Worm (Caenorhabditis elegans) whole organism, dauer: ENCODE measurements around the gene spe-45.

Source experiments
- unc-62 ChIP-seq: sonication (generic microtip); optimal IDR thresholded peaks from 2 replicates; lab custom pipeline; 2017; ENCODE audit warnings: missing biosample characterization, missing genetic modification reagents, missing genetic modification characterization

Gene spe-45

ce11 chrIV:12360742-12361195, 29.1 kb downstream of the spe-45 start, which contains the start of gene sec-24.2:
TSS of gene sec-24.2 (minus strand) at chrIV:12360792.
- no peak for TF ChIP-seq unc-62 (GFP tag; lab: Kevin White, UChicago)

ce11 chrIV:12359979-12360378, 29.9 kb downstream of the spe-45 start:
- no peak for TF ChIP-seq unc-62 (GFP tag; lab: Kevin White, UChicago)

- TF ChIP-seq unc-62 (GFP tag; lab: Kevin White, UChicago), result no peak
Measured at ce11 chrIV:12350235-12350634, 39.7 kb downstream of the spe-45 start.

ce11 chrIV:12349639-12350038, 40.3 kb downstream of the spe-45 start, which contains the start of gene best-22:
TSS of gene best-22 (plus strand) at chrIV:12349939.
- no peak for TF ChIP-seq unc-62 (GFP tag; lab: Kevin White, UChicago)

- no peak for TF ChIP-seq unc-62 (GFP tag; lab: Kevin White, UChicago)
Measured at ce11 chrIV:12340885-12341284, 49.0 kb downstream of the spe-45 start.
